Worm (Caenorhabditis elegans) whole organism, L4 larva: Measurements from ENCODE around the gene T25E4.2.

Experiments used
- D1046.2 ChIP-seq: fragments of 200-800 bp; sonication (Bioruptor generic); IDR thresholded peaks from 2 replicates; pipeline ENCODE4 v1.3.6; 2022; ENCODE audit warnings: missing genetic modification characterization, missing compliant biosample characterization
- F26F4.8 ChIP-seq: fragments of 200-800 bp; sonication (Bioruptor generic); conservative IDR thresholded peaks from 2 replicates; pipeline ENCODE4 v1.3.6; 2022; ENCODE audit warnings: missing genetic modification characterization, missing compliant biosample characterization
- F44E2.7 ChIP-seq: fragments of 200-800 bp; sonication (Bioruptor generic); IDR thresholded peaks from 2 replicates; pipeline ENCODE4 v2.1.2; 2022; ENCODE audit warnings: missing genetic modification characterization, missing compliant biosample characterization
- T20F7.1 ChIP-seq: fragments of 200-800 bp; sonication (Bioruptor generic); optimal IDR thresholded peaks from 2 replicates; lab custom pipeline; 2018; ENCODE audit warnings: mild to moderate bottlenecking, missing genetic modification characterization, missing compliant biosample characterization
- T26A8.4 ChIP-seq: fragments of 200-800 bp; sonication (Bioruptor generic); IDR thresholded peaks from 2 replicates; pipeline ENCODE4 v1.3.6; 2022; ENCODE audit warnings: missing genetic modification characterization, missing compliant biosample characterization
- Y5F2A.4 ChIP-seq: fragments of 200-800 bp; sonication (Bioruptor generic); optimal IDR thresholded peaks from 2 replicates; lab custom pipeline; 2018; ENCODE audit warnings: mild to moderate bottlenecking, missing genetic modification characterization, missing compliant biosample characterization
- Y75B8A.6 ChIP-seq: fragments of 200-800 bp; sonication (Bioruptor generic); IDR thresholded peaks from 2 replicates; pipeline ENCODE4 v1.3.6; 2022; ENCODE audit warnings: missing genetic modification reagents, missing genetic modification characterization, missing compliant biosample characterization
- arid-1 ChIP-seq: fragments of 200-800 bp; sonication (Bioruptor generic); conservative IDR thresholded peaks from 2 replicates; pipeline ENCODE4 v1.3.6; 2022; ENCODE audit warnings: missing genetic modification reagents, missing genetic modification characterization, missing compliant biosample characterization
- attf-4 ChIP-seq: sonication (generic microtip); optimal IDR thresholded peaks from 3 replicates; lab custom pipeline; 2017; ENCODE audit warnings: missing biosample characterization, missing genetic modification characterization
- ceh-20 ChIP-seq: fragments of 200-800 bp; sonication (Bioruptor generic); IDR thresholded peaks from 2 replicates; pipeline ENCODE4 v1.3.6; 2022; ENCODE audit warnings: missing genetic modification reagents, missing genetic modification characterization, missing compliant biosample characterization
- ceh-28 ChIP-seq: fragments of 150-350 bp; optimal IDR thresholded peaks from 2 replicates; lab custom pipeline; 2014; ENCODE audit warnings: missing biosample characterization, missing genetic modification reagents, missing genetic modification characterization
- ceh-82 ChIP-seq: sonication (generic microtip); optimal IDR thresholded peaks from 2 replicates; lab custom pipeline; 2017; ENCODE audit warnings: missing biosample characterization, missing genetic modification characterization
- ces-1 ChIP-seq: fragments of 150-350 bp; sonication (generic microtip); optimal IDR thresholded peaks from 4 replicates; lab custom pipeline; 2014; ENCODE audit warnings: missing biosample characterization, missing genetic modification reagents, missing genetic modification characterization
- ctbp-1 ChIP-seq: fragments of 200-800 bp; sonication (Bioruptor generic); IDR thresholded peaks from 2 replicates; pipeline ENCODE4 v1.3.6; 2022; ENCODE audit warnings: missing genetic modification reagents, missing genetic modification characterization, missing compliant biosample characterization
- daf-19 ChIP-seq: fragments of 200-800 bp; sonication (Bioruptor generic); conservative IDR thresholded peaks from 2 replicates; pipeline ENCODE4 v1.3.6; 2022; ENCODE audit warnings: missing genetic modification characterization, missing compliant biosample characterization
- dmd-6 ChIP-seq: fragments of 200-800 bp; sonication (Bioruptor generic); IDR thresholded peaks from 2 replicates; pipeline ENCODE4 v1.3.6; 2022; ENCODE audit warnings: missing genetic modification reagents, missing genetic modification characterization, missing compliant biosample characterization
- dmd-8 ChIP-seq: fragments of 200-800 bp; sonication (Bioruptor generic); IDR thresholded peaks from 2 replicates; pipeline ENCODE4 v1.3.6; 2022; ENCODE audit warnings: missing genetic modification characterization, missing compliant biosample characterization
- dpl-1 ChIP-seq: fragments of 150-350 bp; optimal IDR thresholded peaks from 2 replicates; lab custom pipeline; 2014; ENCODE audit warnings: missing biosample characterization, missing genetic modification reagents, missing genetic modification characterization
- dve-1 ChIP-seq: sonication (generic microtip); optimal IDR thresholded peaks from 2 replicates; lab custom pipeline; 2017; ENCODE audit warnings: antibody characterized with exemption, mild to moderate bottlenecking, missing genetic modification characterization, missing compliant biosample characterization; ENCODE audit not compliant: insufficient read depth
- egl-27 ChIP-seq: sonication (generic microtip); optimal IDR thresholded peaks from 3 replicates; lab custom pipeline; 2017; ENCODE audit warnings: missing biosample characterization, missing genetic modification reagents, missing genetic modification characterization
- egl-43 ChIP-seq: fragments of 200-800 bp; sonication (Bioruptor generic); IDR thresholded peaks from 2 replicates; pipeline ENCODE4 v1.3.6; 2022; ENCODE audit warnings: missing genetic modification reagents, missing genetic modification characterization, missing compliant biosample characterization
- hlh-30 ChIP-seq: sonication (generic microtip); optimal IDR thresholded peaks from 2 replicates; lab custom pipeline; 2017; ENCODE audit warnings: antibody characterized with exemption, mild to moderate bottlenecking, missing genetic modification characterization, missing compliant biosample characterization; ENCODE audit not compliant: insufficient read depth
- lim-7 ChIP-seq: fragments of 200-800 bp; sonication (Bioruptor generic); IDR thresholded peaks from 2 replicates; pipeline ENCODE4 v1.3.6; 2022; ENCODE audit warnings: missing genetic modification characterization, missing compliant biosample characterization
- lin-1 ChIP-seq: fragments of 200-800 bp; sonication (Bioruptor generic); IDR thresholded peaks from 2 replicates; pipeline ENCODE4 v1.3.6; 2022; ENCODE audit warnings: missing genetic modification reagents, missing genetic modification characterization, missing compliant biosample characterization
- lin-13 ChIP-seq: fragments of 150-350 bp; optimal IDR thresholded peaks from 2 replicates; lab custom pipeline; 2014; ENCODE audit warnings: missing biosample characterization, missing genetic modification reagents, missing genetic modification characterization
- lin-39 ChIP-seq: fragments of 150-350 bp; optimal IDR thresholded peaks from 2 replicates; lab custom pipeline; 2014; ENCODE audit warnings: missing biosample characterization, missing genetic modification reagents, missing genetic modification characterization
- lir-3 ChIP-seq: sonication (generic microtip); optimal IDR thresholded peaks from 2 replicates; lab custom pipeline; 2016; ENCODE audit warnings: mild to moderate bottlenecking, missing genetic modification characterization, missing compliant biosample characterization
- lsy-2 ChIP-seq, 2 experiments: fragments of 150-350 bp in 1 of 2; sonication (generic microtip) in 1 of 2; optimal IDR thresholded peaks; 2 replicates each; lab custom pipeline; 2014 to 2017; ENCODE audit warnings: missing biosample characterization in 2 of 2, missing genetic modification characterization in 2 of 2
- madf-9 ChIP-seq: fragments of 200-800 bp; sonication (Bioruptor generic); conservative IDR thresholded peaks from 2 replicates; pipeline ENCODE4 v1.3.6; 2022; ENCODE audit warnings: missing genetic modification reagents, missing genetic modification characterization, missing compliant biosample characterization
- mdt-29 ChIP-seq: fragments of 200-800 bp; sonication (Bioruptor generic); IDR thresholded peaks from 2 replicates; pipeline ENCODE4 v1.3.6; 2022; ENCODE audit warnings: missing genetic modification reagents, missing genetic modification characterization, missing compliant biosample characterization
- mxl-2 ChIP-seq: fragments of 200-800 bp; sonication (Bioruptor generic); conservative IDR thresholded peaks from 2 replicates; pipeline ENCODE4 v1.3.6; 2022; ENCODE audit warnings: missing genetic modification reagents, missing genetic modification characterization, missing compliant biosample characterization
- mxl-3 ChIP-seq: fragments of 200-800 bp; sonication (Bioruptor generic); optimal IDR thresholded peaks from 2 replicates; lab custom pipeline; 2018; ENCODE audit warnings: mild to moderate bottlenecking, missing genetic modification characterization, missing compliant biosample characterization
- nhr-25 ChIP-seq: sonication (generic microtip); optimal IDR thresholded peaks from 2 replicates; lab custom pipeline; 2017; ENCODE audit warnings: missing genetic modification characterization, mild to moderate bottlenecking, missing compliant biosample characterization, antibody characterized with exemption, moderate library complexity, borderline replicate concordance; ENCODE audit not compliant: insufficient read depth
- nhr-28 ChIP-seq: fragments of 150-350 bp; optimal IDR thresholded peaks from 2 replicates; lab custom pipeline; 2014; ENCODE audit warnings: missing biosample characterization, missing genetic modification characterization
- nhr-42 ChIP-seq: fragments of 200-800 bp; sonication (Bioruptor generic); IDR thresholded peaks from 2 replicates; pipeline ENCODE4 v1.3.6; 2022; ENCODE audit warnings: missing genetic modification characterization, missing compliant biosample characterization
- nhr-77 ChIP-seq: fragments of 150-350 bp; optimal IDR thresholded peaks from 2 replicates; lab custom pipeline; 2014; ENCODE audit warnings: missing biosample characterization, missing genetic modification characterization
- pha-4 ChIP-seq, 2 experiments: fragments of 150-350 bp in 1 of 2; fragments of 200-800 bp in 1 of 2; sonication (Bioruptor generic) in 1 of 2; IDR thresholded peaks in 1 of 2; optimal IDR thresholded peaks in 1 of 2; 2 replicates each; pipeline versions ENCODE4 v1.3.6 to Lab custom; 2014 to 2022; ENCODE audit warnings: missing genetic modification characterization in 2 of 2, missing genetic modification reagents in 2 of 2, missing biosample characterization in 1 of 2, missing compliant biosample characterization in 1 of 2
- php-3 ChIP-seq: fragments of 200-800 bp; sonication (Bioruptor generic); IDR thresholded peaks from 2 replicates; pipeline ENCODE4 v1.3.6; 2022; ENCODE audit warnings: missing genetic modification reagents, missing genetic modification characterization, missing compliant biosample characterization
- saeg-2 ChIP-seq: fragments of 200-800 bp; sonication (Bioruptor generic); IDR thresholded peaks from 2 replicates; pipeline ENCODE4 v1.3.6; 2022; ENCODE audit warnings: missing genetic modification reagents, missing genetic modification characterization, missing compliant biosample characterization
- skn-1 ChIP-seq: fragments of 150-350 bp; optimal IDR thresholded peaks from 2 replicates; lab custom pipeline; 2014; ENCODE audit warnings: missing biosample characterization, missing genetic modification characterization
- spr-1 ChIP-seq: sonication (generic microtip); optimal IDR thresholded peaks from 2 replicates; lab custom pipeline; 2016; ENCODE audit warnings: mild to moderate bottlenecking, missing genetic modification characterization, missing compliant biosample characterization
- unc-130 ChIP-seq: sonication (generic microtip); optimal IDR thresholded peaks from 2 replicates; lab custom pipeline; 2016; ENCODE audit warnings: missing genetic modification reagents, missing genetic modification characterization, missing compliant biosample characterization
- unc-39 ChIP-seq: sonication (generic microtip); optimal IDR thresholded peaks from 2 replicates; lab custom pipeline; 2017; ENCODE audit warnings: missing biosample characterization, missing genetic modification characterization
- zag-1 ChIP-seq: fragments of 150-350 bp; optimal IDR thresholded peaks from 2 replicates; lab custom pipeline; 2014; ENCODE audit warnings: missing biosample characterization, missing genetic modification characterization
- zip-11 ChIP-seq: fragments of 200-800 bp; sonication (Bioruptor generic); IDR thresholded peaks from 2 replicates; pipeline ENCODE4 v1.3.6; 2022; ENCODE audit warnings: missing genetic modification characterization, missing compliant biosample characterization
- zip-2 ChIP-seq: fragments of 150-350 bp; optimal IDR thresholded peaks from 2 replicates; lab custom pipeline; 2014; ENCODE audit warnings: missing biosample characterization, missing genetic modification characterization
- ztf-7 ChIP-seq: fragments of 150-350 bp; optimal IDR thresholded peaks from 2 replicates; lab custom pipeline; 2014; ENCODE audit warnings: missing biosample characterization, missing genetic modification characterization

T25E4.2 gene

ce11 chrII:5544145-5544515, 38.1 kb downstream of the T25E4.2 start (continued):
- TF ChIP-seq skn-1 (tag; lab: Kevin White, UChicago) (no peak), dve-1 (peak; percentile 96), arid-1 (GFP tag; lab: Robert Waterston, UW) (peak; percentile 74), hlh-30 (tag; lab: Kevin White, UChicago) (peak; percentile 33), T26A8.4 (peak; percentile 4), lim-7 (GFP tag; lab: Robert Waterston, UW) (no peak), nhr-77 (peak; percentile 15), dmd-8 (GFP tag; lab: Robert Waterston, UW) (0 out of 2 replicates have a peak, but pooled peaks have one; percentile 4), lin-1 (GFP tag; lab: Robert Waterston, UW) (peak; percentile 59; the same call in 1 of the 2 replicates), D1046.2 (GFP tag; lab: Robert Waterston, UW) (peak; percentile 59; the same call in 1 of the 2 replicates), lin-13 (GFP tag; lab: Kevin White, UChicago) (peak; percentile 57), ztf-7 (tag; lab: Kevin White, UChicago) (no peak), ces-1 (GFP tag; lab: Kevin White, UChicago) (no peak), lsy-2 (tag; optimal IDR thresholded peaks at IDR 0.05; lab: Kevin White, UChicago) (peak; percentile 0 to 83), egl-43 (GFP tag; lab: Robert Waterston, UW) (peak; percentile 65; the same call in 1 of the 2 replicates), mxl-3 (GFP tag; lab: Kevin White, UChicago) (no peak), ctbp-1 (0 out of 2 replicates have a peak, but pooled peaks have one; percentile 17), nhr-42 (GFP tag; lab: Robert Waterston, UW) (peak; percentile 86), unc-39 (tag; lab: Kevin White, UChicago) (no peak), dmd-6 (GFP tag; lab: Robert Waterston, UW) (peak; percentile 80), egl-27 (tag; lab: Kevin White, UChicago) (peak; percentile 48), mxl-2 (peak; percentile 60; the same call in 1 of the 2 replicates), ceh-20 (peak; percentile 46), saeg-2 (peak; percentile 47; the same call in 1 of the 2 replicates), F26F4.8 (GFP tag; lab: Robert Waterston, UW) (no peak), pha-4 (GFP tag; IDR thresholded peaks at IDR 0.05; lab: Robert Waterston, UW) (peak; percentile 16; the same call in 1 of the 2 replicates), pha-4 (tag; optimal IDR thresholded peaks at IDR 0.05; lab: Kevin White, UChicago) (no peak), php-3 (peak; percentile 36; the same call in 1 of the 2 replicates)

ce11 chrII:5543476-5544144, 38.6 kb downstream of the T25E4.2 start:
- no peak for TF ChIP-seq unc-39 (tag; lab: Kevin White, UChicago)
- TF ChIP-seq unc-130 = peak; percentile 34
- TF ChIP-seq F44E2.7 = 0 out of 2 replicates have a peak, but pooled peaks have one; percentile 69
- peak; percentile 94 for TF ChIP-seq madf-9 (GFP tag; lab: Robert Waterston, UW)
- 0 out of 2 replicates have a peak, but pooled peaks have one; percentile 7 for TF ChIP-seq zip-11 (GFP tag; lab: Robert Waterston, UW)
- peak; percentile 33 for TF ChIP-seq ceh-28 (tag; lab: Kevin White, UChicago)
- TF ChIP-seq nhr-28 (tag; lab: Kevin White, UChicago) = peak; percentile 95
- TF ChIP-seq Y75B8A.6 (GFP tag; lab: Robert Waterston, UW) = peak; percentile 76; the same call in 1 of the 2 replicates
- peak; percentile 95 for TF ChIP-seq zag-1 (tag; lab: Kevin White, UChicago)
- TF ChIP-seq lin-1 (GFP tag; lab: Robert Waterston, UW) = peak; percentile 95
- TF ChIP-seq dmd-8 (GFP tag; lab: Robert Waterston, UW) = peak; percentile 61; the same call in 1 of the 2 replicates
- TF ChIP-seq egl-43 (GFP tag; lab: Robert Waterston, UW) = peak; percentile 99
- TF ChIP-seq T20F7.1 (GFP tag; lab: Kevin White, UChicago) = peak; percentile 92
- TF ChIP-seq hlh-30 (tag; lab: Kevin White, UChicago) = peak; percentile 94
- TF ChIP-seq lin-39 = peak; percentile 66
- TF ChIP-seq lir-3 (tag; lab: Kevin White, UChicago) = peak; percentile 87
- peak; percentile 92 for TF ChIP-seq zip-2 (tag; lab: Kevin White, UChicago)
- peak; percentile 97 for TF ChIP-seq nhr-25 (tag; lab: Kevin White, UChicago)
- TF ChIP-seq spr-1 (tag; lab: Kevin White, UChicago) = peak; percentile 97
- peak; percentile 63 for TF ChIP-seq attf-4 (tag; lab: Kevin White, UChicago)
- TF ChIP-seq dve-1 = peak; percentile 99
- TF ChIP-seq F26F4.8 (GFP tag; lab: Robert Waterston, UW) = no peak
- peak; percentile 95 for TF ChIP-seq daf-19 (GFP tag; lab: Robert Waterston, UW)
- TF ChIP-seq mdt-29 (GFP tag; lab: Robert Waterston, UW) = peak; percentile 99
- TF ChIP-seq dpl-1 = peak; percentile 85
- peak; percentile 86 for TF ChIP-seq Y5F2A.4 (GFP tag; lab: Kevin White, UChicago)
- no peak for TF ChIP-seq ceh-82 (tag; lab: Kevin White, UChicago)
- TF ChIP-seq skn-1 (tag; lab: Kevin White, UChicago) = peak; percentile 69
